Fruit fly (Drosophila melanogaster) whole organism, wandering third instar larva: ENCODE data around the gene CG14174.

Experiments used
- Abd-B ChIP-seq: fragments of >200 bp; optimal IDR thresholded peaks from 2 replicates; lab custom pipeline; 2017; ENCODE audit warnings: missing biosample characterization, missing genetic modification characterization
- CG9705 ChIP-seq: fragments of 200-800 bp; sonication (Bioruptor generic); optimal IDR thresholded peaks from 2 replicates; lab custom pipeline; 2018; ENCODE audit warnings: missing biosample characterization, mild to moderate bottlenecking, missing genetic modification characterization
- Dfd ChIP-seq: fragments of >200 bp; optimal IDR thresholded peaks from 2 replicates; lab custom pipeline; 2017; ENCODE audit warnings: missing biosample characterization, missing genetic modification characterization
- Dif ChIP-seq: fragments of 200-275, 200-300 bp; sonication (Bioruptor generic); optimal IDR thresholded peaks from 2 replicates; lab custom pipeline; 2018; ENCODE audit warnings: missing biosample characterization, missing genetic modification characterization; ENCODE audit not compliant: partially characterized antibody
- GATAd ChIP-seq: sonication (Bioruptor generic); optimal IDR thresholded peaks from 2 replicates; lab custom pipeline; 2016; ENCODE audit warnings: missing biosample characterization, missing genetic modification characterization
- HLH106 ChIP-seq: fragments of 200-800 bp; optimal IDR thresholded peaks from 3 replicates; lab custom pipeline; 2019; ENCODE audit warnings: missing biosample characterization, mild to moderate bottlenecking, missing genetic modification characterization, moderate library complexity
- Hnf4 ChIP-seq: fragments of 200-800 bp; sonication (Bioruptor generic); optimal IDR thresholded peaks from 2 replicates; lab custom pipeline; 2016; ENCODE audit warnings: missing biosample characterization, mild to moderate bottlenecking, missing genetic modification characterization
- Hr78 ChIP-seq: fragments of >200 bp; optimal IDR thresholded peaks from 2 replicates; lab custom pipeline; 2017; ENCODE audit warnings: missing biosample characterization, missing genetic modification characterization
- Hr83 ChIP-seq: fragments of 200-300 bp; sonication (Bioruptor generic); optimal IDR thresholded peaks from 2 replicates; lab custom pipeline; 2016; ENCODE audit warnings: missing biosample characterization, mild to moderate bottlenecking, missing genetic modification characterization, moderate library complexity; ENCODE audit not compliant: poor library complexity, severe bottlenecking
- Jra ChIP-seq: sonication (Bioruptor generic); optimal IDR thresholded peaks from 2 replicates; lab custom pipeline; 2016; ENCODE audit warnings: missing biosample characterization, missing genetic modification characterization
- Mio ChIP-seq: sonication (Bioruptor generic); optimal IDR thresholded peaks from 2 replicates; lab custom pipeline; 2016; ENCODE audit warnings: missing biosample characterization, missing genetic modification characterization
- Myc ChIP-seq: fragments of >200 bp; optimal IDR thresholded peaks from 2 replicates; lab custom pipeline; 2017
- N ChIP-seq: fragments of >200 bp; optimal IDR thresholded peaks from 2 replicates; lab custom pipeline; 2018; ENCODE audit warnings: missing biosample characterization, missing external identifiers, missing genetic modification characterization
- OdsH ChIP-seq: fragments of 200-800 bp; sonication (Bioruptor generic); optimal IDR thresholded peaks from 2 replicates; lab custom pipeline; 2016; ENCODE audit warnings: missing biosample characterization, mild to moderate bottlenecking, missing genetic modification characterization
- Rel ChIP-seq, 2 experiments: fragments of 200-800 bp; sonication (Bioruptor generic) in 1 of 2; optimal IDR thresholded peaks; 2 replicates in 1 of 2; 3 replicates in 1 of 2; lab custom pipeline; 2016 to 2019; ENCODE audit warnings: mild to moderate bottlenecking in 2 of 2, missing biosample characterization in 2 of 2, missing genetic modification characterization in 2 of 2, moderate library complexity in 1 of 2
- br ChIP-seq: fragments of 200-800 bp; sonication (Bioruptor generic); optimal IDR thresholded peaks from 2 replicates; lab custom pipeline; 2016; ENCODE audit warnings: missing biosample characterization, missing genetic modification characterization
- dl ChIP-seq, 2 experiments: fragments of 175-275, 200-275 bp in 1 of 2; fragments of 200-275 bp in 1 of 2; sonication (Bioruptor generic); optimal IDR thresholded peaks; lab custom pipeline; 2018; ENCODE audit warnings: mild to moderate bottlenecking in 2 of 2, missing biosample characterization in 2 of 2, missing genetic modification characterization in 2 of 2, moderate library complexity in 2 of 2; ENCODE audit not compliant: partially characterized antibody in 2 of 2, insufficient read depth in 1 of 2
- dsf ChIP-seq: sonication (Bioruptor generic); optimal IDR thresholded peaks from 2 replicates; lab custom pipeline; 2016; ENCODE audit warnings: missing biosample characterization, missing genetic modification characterization, borderline replicate concordance
- ey ChIP-seq: fragments of 200-800 bp; sonication (Bioruptor generic); optimal IDR thresholded peaks from 2 replicates; lab custom pipeline; 2016; ENCODE audit warnings: missing biosample characterization, missing genetic modification characterization
- foxo ChIP-seq, 2 experiments: fragments of 200-800 bp; sonication (Bioruptor generic); optimal IDR thresholded peaks; 2 replicates in 1 of 2; 3 replicates in 1 of 2; lab custom pipeline; 2016 to 2017; ENCODE audit warnings: missing biosample characterization in 2 of 2, missing genetic modification characterization in 2 of 2
- h ChIP-seq: fragments of 200-800 bp; sonication (Bioruptor generic); optimal IDR thresholded peaks from 3 replicates; lab custom pipeline; 2016; ENCODE audit warnings: missing biosample characterization, mild to moderate bottlenecking, missing genetic modification characterization
- lola ChIP-seq: fragments of >200 bp; optimal IDR thresholded peaks from 2 replicates; lab custom pipeline; 2017; ENCODE audit warnings: missing biosample characterization, missing genetic modification characterization
- psq ChIP-seq: fragments of 200-800 bp; sonication (Bioruptor generic); optimal IDR thresholded peaks from 3 replicates; lab custom pipeline; 2017; ENCODE audit warnings: missing biosample characterization, mild to moderate bottlenecking, missing genetic modification characterization, moderate library complexity
- rgr ChIP-seq: fragments of 200-800 bp; sonication (Bioruptor generic); optimal IDR thresholded peaks from 3 replicates; lab custom pipeline; 2016; ENCODE audit warnings: missing biosample characterization, mild to moderate bottlenecking, missing genetic modification characterization
- sage ChIP-seq: fragments of 200-800 bp; sonication (Bioruptor generic); optimal IDR thresholded peaks from 2 replicates; lab custom pipeline; 2016; ENCODE audit warnings: missing biosample characterization, mild to moderate bottlenecking, missing genetic modification characterization
- sv ChIP-seq: fragments of 200-800 bp; sonication (Bioruptor generic); optimal IDR thresholded peaks from 3 replicates; lab custom pipeline; 2016; ENCODE audit warnings: missing biosample characterization, missing genetic modification characterization
- tai ChIP-seq: sonication (Bioruptor generic); optimal IDR thresholded peaks from 2 replicates; lab custom pipeline; 2016; ENCODE audit warnings: missing biosample characterization, missing genetic modification characterization
- usp ChIP-seq: fragments of >200 bp; optimal IDR thresholded peaks from 2 replicates; lab custom pipeline; 2017; ENCODE audit warnings: missing biosample characterization, missing genetic modification characterization
- woc ChIP-seq: sonication (Bioruptor generic); optimal IDR thresholded peaks from 2 replicates; lab custom pipeline; 2016; ENCODE audit warnings: missing biosample characterization, mild to moderate bottlenecking, missing genetic modification characterization

Gene CG14174

dm6 chr3L:9677260-9677659 lies 41.9 kb upstream of the CG14174 start:
- TF ChIP-seq dsf (GFP tag; lab: Kevin White, UChicago) (no peak), Rel (GFP tag; optimal IDR thresholded peaks at IDR 0.05; lab: Kevin White, UChicago) (no peak), Rel (tag; optimal IDR thresholded peaks at IDR 0.05; lab: Kevin White, UChicago) (peak; percentile 60)

dm6 chr3L:9678007-9678497 lies 41.1 kb upstream of the CG14174 start:
- no peak for TF ChIP-seq Hr78
- TF ChIP-seq br = peak; percentile 5
- TF ChIP-seq sv (GFP tag; lab: Kevin White, UChicago) = no peak
- peak; percentile 42 for TF ChIP-seq h (GFP tag; lab: Kevin White, UChicago)
- TF ChIP-seq Jra (GFP tag; lab: Kevin White, UChicago) = peak; percentile 80
- peak; percentile 54 for TF ChIP-seq Dif (GFP tag; lab: Kevin White, UChicago)
- peak; percentile 71 for TF ChIP-seq psq (GFP tag; lab: Kevin White, UChicago)
- TF ChIP-seq sage (GFP tag; lab: Kevin White, UChicago) = no peak
- TF ChIP-seq Rel (GFP tag; optimal IDR thresholded peaks at IDR 0.05; lab: Kevin White, UChicago) = no peak
- TF ChIP-seq Rel (tag; optimal IDR thresholded peaks at IDR 0.05; lab: Kevin White, UChicago) = peak; percentile 5
- TF ChIP-seq Hnf4 (GFP tag; lab: Kevin White, UChicago) = no peak
- no peak for TF ChIP-seq dl (GFP tag; optimal IDR thresholded peaks at IDR 0.05; lab: Kevin White, UChicago; ENCODE audit: insufficient read depth in 1 of 2, partially characterized antibody in 2 of 2)
- peak; percentile 25 for TF ChIP-seq woc
- peak in 1 of 2 experiments; percentile 29 for TF ChIP-seq foxo (GFP tag; optimal IDR thresholded peaks at IDR 0.05; lab: Kevin White, UChicago)
- peak; percentile 29 for TF ChIP-seq ey
- TF ChIP-seq rgr (GFP tag; lab: Kevin White, UChicago) = peak; percentile 17
- no peak for TF ChIP-seq lola (GFP tag; lab: Kevin White, UChicago)
- TF ChIP-seq CG9705 (GFP tag; lab: Kevin White, UChicago) = no peak

dm6 chr3L:9678994-9679393 lies 40.1 kb upstream of the CG14174 start, which contains the start of the genes fry and CG16717:
fry (minus strand) TSS chr3L:9679103.
CG16717 (plus strand) TSS chr3L:9679201.
- TF ChIP-seq sage (GFP tag; lab: Kevin White, UChicago) = peak; percentile 38
- TF ChIP-seq tai (GFP tag; lab: Kevin White, UChicago) = no peak

- TF ChIP-seq br (no peak), tai (GFP tag; lab: Kevin White, UChicago) (no peak), N (GFP tag; lab: Kevin White, UChicago) (no peak), Mio (GFP tag; lab: Kevin White, UChicago) (no peak), h (GFP tag; lab: Kevin White, UChicago) (no peak), Dfd (GFP tag; lab: Kevin White, UChicago) (no peak), ey (no peak)
Measured at dm6 chr3L:9680968-9681367, 38.2 kb upstream of the CG14174 start, which contains the start of gene alphaTub67C. alphaTub67C (plus strand) TSS chr3L:9681268.

DNA sequence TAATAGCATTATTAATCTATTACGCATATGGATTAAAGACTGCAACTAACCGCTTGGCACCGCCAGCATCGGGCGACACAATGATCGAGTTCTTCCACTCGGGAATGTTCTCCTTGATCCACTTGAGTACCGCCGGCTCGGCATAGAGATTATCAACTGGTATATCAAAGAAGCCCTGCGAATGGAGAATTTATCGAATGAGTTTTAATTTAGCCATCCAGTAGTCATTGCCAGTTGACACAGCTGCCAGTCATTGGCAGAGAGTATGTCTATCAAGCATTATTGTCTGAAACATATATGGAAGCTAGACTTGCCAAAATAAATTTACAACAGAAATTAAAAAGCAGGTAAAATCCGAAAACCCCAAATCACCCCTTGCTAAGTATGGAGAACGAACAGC lies 34.3 kb upstream of the CG14174 start, which contains the start of gene CG16719:
Gene CG16719 (plus strand): TSS at position 301 of the 400 bp plus-strand sequence.
- no peak for TF ChIP-seq usp (GFP tag; lab: Kevin White, UChicago)
- no peak for TF ChIP-seq Mio (GFP tag; lab: Kevin White, UChicago)
- TF ChIP-seq OdsH (GFP tag; lab: Kevin White, UChicago) = no peak
- no peak for TF ChIP-seq foxo (GFP tag; optimal IDR thresholded peaks at IDR 0.05; lab: Kevin White, UChicago)
- no peak for TF ChIP-seq lola (GFP tag; lab: Kevin White, UChicago)
- TF ChIP-seq HLH106 (tag; lab: Kevin White, UChicago) = no peak
- no peak for TF ChIP-seq Hr83 (GFP tag; lab: Kevin White, UChicago)
- TF ChIP-seq GATAd = no peak
- TF ChIP-seq Jra (GFP tag; lab: Kevin White, UChicago) = no peak
- no peak for TF ChIP-seq Rel (GFP tag; optimal IDR thresholded peaks at IDR 0.05; lab: Kevin White, UChicago)
- TF ChIP-seq Rel (tag; optimal IDR thresholded peaks at IDR 0.05; lab: Kevin White, UChicago) = no peak
- TF ChIP-seq Myc = no peak
- TF ChIP-seq Hr78 = no peak
- no peak for TF ChIP-seq br
- no peak for TF ChIP-seq CG9705 (GFP tag; lab: Kevin White, UChicago)
- no peak for TF ChIP-seq rgr (GFP tag; lab: Kevin White, UChicago)
- no peak for TF ChIP-seq Abd-B
